Worm (Caenorhabditis elegans): ENCODE measurements around the gene B0250.8.

DNA sequence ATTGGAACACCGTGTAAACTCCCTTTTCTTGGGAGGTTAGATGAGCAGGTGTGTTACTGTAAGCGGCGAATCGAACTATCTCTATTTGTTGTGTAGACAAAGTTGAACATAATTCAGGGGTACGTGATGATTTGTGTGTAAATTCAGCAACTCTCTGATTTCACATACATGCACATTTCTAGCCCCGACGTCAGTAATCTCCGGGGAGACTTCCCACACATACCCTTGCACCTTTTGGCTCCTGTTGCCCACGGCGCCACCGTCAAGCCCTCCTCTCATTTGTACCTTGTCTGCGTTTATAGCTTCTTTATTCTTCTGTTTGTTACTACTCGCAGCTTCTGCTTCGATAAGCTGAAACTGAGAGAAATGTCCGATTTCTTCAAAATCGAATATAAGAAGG is 48.6 kb upstream of the B0250.8 start, which contains the start of gene Y38H6C.25:
- TF ChIP-seq ceh-58 (GFP tag; IDR thresholded peaks at IDR 0.05), result no peak
- no peak for TF ChIP-seq snpc-4 (GFP tag; optimal IDR thresholded peaks at IDR 0.05)
- no peak for TF ChIP-seq snpc-4 (tag; optimal IDR thresholded peaks at IDR 0.05)
- TF ChIP-seq C06A6.2 (GFP tag; conservative IDR thresholded peaks at IDR 0.05), result no peak
